Fruit fly (Drosophila melanogaster) whole organism, embryonic: ENCODE results near the gene usp.
A peak's percentile ranks its signal among the peaks of the same experiment; 100 is the strongest.

ENCODE experiments used
- Atf6 ChIP-seq: fragments of 200-800 bp; sonication (Bioruptor generic); IDR thresholded peaks from 2 replicates; pipeline ENCODE4 v1.3.6; 2022; ENCODE audit warnings: missing biosample characterization, missing genetic modification characterization
- Awh ChIP-seq: fragments of 200-800 bp; sonication (Bioruptor generic); IDR thresholded peaks from 2 replicates; pipeline ENCODE4, ENCODE4 v1.3.6; 2022; ENCODE audit warnings: missing biosample characterization, missing genetic modification characterization
- CG11085 ChIP-seq: fragments of 200-800 bp; sonication (Bioruptor generic); IDR thresholded peaks from 2 replicates; pipeline ENCODE4 v1.3.6; 2022; ENCODE audit warnings: missing biosample characterization, missing genetic modification characterization
- CG15479 ChIP-seq: fragments of 200-800 bp; sonication (Bioruptor generic); optimal IDR thresholded peaks from 3 replicates; lab custom pipeline; 2019; ENCODE audit warnings: missing biosample characterization, mild to moderate bottlenecking, missing genetic modification characterization, moderate library complexity
- CG17361 ChIP-seq: fragments of 200-800 bp; sonication (Bioruptor generic); IDR thresholded peaks from 3 replicates; pipeline ENCODE4 v1.3.6; 2022; ENCODE audit warnings: missing biosample characterization, missing genetic modification characterization
- CG18262 ChIP-seq: fragments of 200-800 bp; optimal IDR thresholded peaks from 3 replicates; lab custom pipeline; 2019; ENCODE audit warnings: missing biosample characterization, mild to moderate bottlenecking, missing genetic modification characterization, moderate library complexity
- CG2889 ChIP-seq: fragments of 200-800 bp; sonication (Bioruptor generic); IDR thresholded peaks from 3 replicates; pipeline ENCODE4 v1.3.6; 2022; ENCODE audit warnings: missing biosample characterization, missing genetic modification characterization
- CG31441 ChIP-seq: fragments of 200-800 bp; sonication (Bioruptor generic); IDR thresholded peaks from 2 replicates; pipeline ENCODE4 v1.3.6; 2022; ENCODE audit warnings: missing biosample characterization, missing genetic modification characterization
- CG32767 ChIP-seq: fragments of 200-800 bp; sonication (Bioruptor generic); IDR thresholded peaks from 2 replicates; pipeline ENCODE4 v1.3.6; 2022; ENCODE audit warnings: missing biosample characterization, missing genetic modification characterization
- CG34224 ChIP-seq: fragments of 200-800 bp; sonication (Bioruptor generic); IDR thresholded peaks from 3 replicates; pipeline ENCODE4 v1.3.6; 2022; ENCODE audit warnings: missing biosample characterization, missing genetic modification characterization; ENCODE audit not compliant: partially characterized antibody
- CG43689 ChIP-seq: fragments of 200-800 bp; sonication (Bioruptor generic); IDR thresholded peaks from 2 replicates; pipeline ENCODE4 v1.3.6; 2022; ENCODE audit warnings: missing biosample characterization, missing genetic modification characterization
- CG6791 ChIP-seq: fragments of 200-800 bp; sonication (Bioruptor generic); IDR thresholded peaks from 3 replicates; pipeline ENCODE4 v1.3.6; 2022; ENCODE audit warnings: missing biosample characterization, missing genetic modification characterization; ENCODE audit not compliant: partially characterized antibody
- CG7372 ChIP-seq: fragments of 200-800 bp; sonication (Bioruptor generic); IDR thresholded peaks from 2 replicates; pipeline ENCODE4 v1.3.6; 2022; ENCODE audit warnings: missing biosample characterization, missing genetic modification characterization
- Dip3 ChIP-seq: fragments of 200-800 bp; sonication (Bioruptor generic); optimal IDR thresholded peaks from 3 replicates; lab custom pipeline; 2016; ENCODE audit warnings: missing biosample characterization, missing genetic modification characterization
- Dll ChIP-seq: fragments of 200-800 bp; sonication (Bioruptor generic); IDR thresholded peaks from 4 replicates; pipeline ENCODE4 v1.3.6; 2022; ENCODE audit warnings: missing biosample characterization, missing genetic modification characterization; ENCODE audit not compliant: partially characterized antibody
- Drgx ChIP-seq: fragments of 200-800 bp; sonication (Bioruptor generic); IDR thresholded peaks from 2 replicates; pipeline ENCODE4 v1.3.6; 2022; ENCODE audit warnings: missing biosample characterization, missing genetic modification characterization
- Eip74EF ChIP-seq, 2 experiments: fragments of 200-800 bp in 1 of 2; fragments of >200 bp in 1 of 2; sonication (Bioruptor generic) in 1 of 2; optimal IDR thresholded peaks; 2 replicates each; lab custom pipeline; 2017 to 2019; ENCODE audit warnings: missing biosample characterization in 2 of 2, missing genetic modification characterization in 2 of 2, mild to moderate bottlenecking in 1 of 2, moderate library complexity in 1 of 2
- Ets65A ChIP-seq: fragments of 200-800 bp; sonication (Bioruptor generic); peaks from one replicate; lab custom pipeline; 2016; ENCODE audit warnings: missing biosample characterization, missing genetic modification characterization
- HLHmδ ChIP-seq: fragments of 200-800 bp; sonication (Bioruptor generic); optimal IDR thresholded peaks from 2 replicates; lab custom pipeline; 2018; ENCODE audit warnings: missing biosample characterization, mild to moderate bottlenecking, missing genetic modification characterization, moderate library complexity
- HmgZ ChIP-seq: fragments of 200-800 bp; sonication (Bioruptor generic); optimal IDR thresholded peaks from 2 replicates; lab custom pipeline; 2018; ENCODE audit warnings: missing biosample characterization, mild to moderate bottlenecking, missing genetic modification characterization
- Hr51 ChIP-seq, 2 experiments: fragments of 200-800 bp; sonication (Bioruptor generic); optimal IDR thresholded peaks; 2 replicates in 1 of 2; 3 replicates in 1 of 2; lab custom pipeline; 2016 to 2018; ENCODE audit warnings: missing biosample characterization in 2 of 2, missing genetic modification characterization in 2 of 2, mild to moderate bottlenecking in 1 of 2, moderate library complexity in 1 of 2
- Lpt ChIP-seq: fragments of >200 bp; optimal IDR thresholded peaks from 2 replicates; lab custom pipeline; 2018; ENCODE audit warnings: missing biosample characterization, missing genetic modification characterization
- Max ChIP-seq: fragments of 200-800 bp; sonication (Bioruptor generic); optimal IDR thresholded peaks from 2 replicates; lab custom pipeline; 2016; ENCODE audit warnings: missing biosample characterization, mild to moderate bottlenecking, missing genetic modification characterization
- Poxn ChIP-seq: fragments of 200-800 bp; sonication (Bioruptor generic); IDR thresholded peaks from 2 replicates; pipeline ENCODE4 v1.3.6; 2022; ENCODE audit warnings: missing biosample characterization, missing genetic modification characterization
- Scr ChIP-seq: fragments of 200-800 bp; sonication (Bioruptor generic); IDR thresholded peaks from 2 replicates; pipeline ENCODE4 v1.3.6; 2022; ENCODE audit warnings: missing biosample characterization, missing genetic modification characterization; ENCODE audit not compliant: partially characterized antibody
- Side ChIP-seq: fragments of 200-800 bp; sonication (Bioruptor generic); optimal IDR thresholded peaks from 2 replicates; lab custom pipeline; 2016; ENCODE audit warnings: missing biosample characterization, missing genetic modification characterization
- Six4 ChIP-seq: fragments of 200-800 bp; sonication (Bioruptor generic); optimal IDR thresholded peaks from 2 replicates; lab custom pipeline; 2016; ENCODE audit warnings: missing biosample characterization, missing genetic modification characterization
- Sox100B ChIP-seq: fragments of 200-800 bp; sonication (Bioruptor generic); optimal IDR thresholded peaks from 3 replicates; lab custom pipeline; 2018; ENCODE audit warnings: missing biosample characterization, mild to moderate bottlenecking, missing genetic modification characterization
- TFAM ChIP-seq: fragments of 200-800 bp; sonication (Bioruptor generic); optimal IDR thresholded peaks from 2 replicates; lab custom pipeline; 2017; ENCODE audit warnings: missing biosample characterization, missing genetic modification characterization, inconsistent platforms
- Taf1 ChIP-seq: fragments of 200-800 bp; sonication (Bioruptor generic); IDR thresholded peaks from 2 replicates; pipeline ENCODE4 v1.3.6; 2022; ENCODE audit warnings: missing biosample characterization, missing genetic modification characterization
- Xrp1 ChIP-seq: fragments of 200-800 bp; sonication (Bioruptor generic); IDR thresholded peaks from 2 replicates; pipeline ENCODE4 v1.3.6; 2022; ENCODE audit warnings: missing biosample characterization, missing genetic modification characterization
- ac ChIP-seq: fragments of 200-800 bp; sonication (Bioruptor generic); optimal IDR thresholded peaks from 3 replicates; lab custom pipeline; 2017; ENCODE audit warnings: missing biosample characterization, mild to moderate bottlenecking, missing genetic modification characterization
- ash1 ChIP-seq: fragments of 200-800 bp; sonication (Bioruptor generic); optimal IDR thresholded peaks from 2 replicates; lab custom pipeline; 2018; ENCODE audit warnings: missing biosample characterization, mild to moderate bottlenecking, missing genetic modification characterization
- cas ChIP-seq: fragments of 200-800 bp; sonication (Bioruptor generic); IDR thresholded peaks from 2 replicates; pipeline ENCODE4 v1.3.6; 2022; ENCODE audit warnings: missing biosample characterization, missing genetic modification characterization
- chinmo ChIP-seq: fragments of 200-800 bp; sonication (Bioruptor generic); IDR thresholded peaks from 4 replicates; pipeline ENCODE4 v1.3.6; 2022; ENCODE audit warnings: missing biosample characterization, missing genetic modification characterization; ENCODE audit not compliant: partially characterized antibody
- chm ChIP-seq: fragments of 200-800 bp; sonication (Bioruptor generic); IDR thresholded peaks from 2 replicates; pipeline ENCODE4 v1.3.6; 2022; ENCODE audit warnings: missing biosample characterization, missing genetic modification characterization
- ewg ChIP-seq: fragments of 200-800 bp; sonication (Bioruptor generic); optimal IDR thresholded peaks from 3 replicates; lab custom pipeline; 2017; ENCODE audit warnings: mild to moderate bottlenecking, missing biosample characterization, missing genetic modification reagents, missing genetic modification characterization
- exex ChIP-seq: fragments of 200-800 bp; sonication (Bioruptor generic); optimal IDR thresholded peaks from 4 replicates; lab custom pipeline; 2018; ENCODE audit warnings: missing biosample characterization, mild to moderate bottlenecking, missing genetic modification characterization, moderate library complexity
- fd102C ChIP-seq: fragments of 200-800 bp; sonication (Bioruptor generic); optimal IDR thresholded peaks from 2 replicates; lab custom pipeline; 2018; ENCODE audit warnings: missing biosample characterization, mild to moderate bottlenecking, missing genetic modification characterization, moderate library complexity
- grn ChIP-seq: fragments of 200-800 bp; sonication (Bioruptor generic); optimal IDR thresholded peaks from 3 replicates; lab custom pipeline; 2017; ENCODE audit warnings: missing biosample characterization, missing genetic modification characterization
- nerfin-2 ChIP-seq: fragments of 200-800 bp; sonication (Bioruptor generic); IDR thresholded peaks from 2 replicates; pipeline ENCODE4 v1.3.6; 2022; ENCODE audit warnings: missing biosample characterization, missing genetic modification characterization; ENCODE audit not compliant: partially characterized antibody
- p53 ChIP-seq: fragments of 200-800 bp; sonication (Bioruptor generic); optimal IDR thresholded peaks from 2 replicates; lab custom pipeline; 2016; ENCODE audit warnings: missing biosample characterization, missing genetic modification characterization
- pros ChIP-seq: fragments of 200-800 bp; sonication (Bioruptor generic); optimal IDR thresholded peaks from 3 replicates; lab custom pipeline; 2019; ENCODE audit warnings: missing biosample characterization, mild to moderate bottlenecking, missing genetic modification characterization, moderate library complexity
- shn ChIP-seq: fragments of 200-800 bp; sonication (Bioruptor generic); optimal IDR thresholded peaks from 3 replicates; lab custom pipeline; 2016; ENCODE audit warnings: missing biosample characterization, missing genetic modification characterization
- sima ChIP-seq: fragments of 200-800 bp; sonication (Bioruptor generic); optimal IDR thresholded peaks from 2 replicates; lab custom pipeline; 2016; ENCODE audit warnings: missing biosample characterization, missing genetic modification characterization
- sisA ChIP-seq: fragments of 200-800 bp; sonication (Bioruptor generic); IDR thresholded peaks from 2 replicates; pipeline ENCODE4 v1.3.6; 2022; ENCODE audit warnings: missing biosample characterization, missing genetic modification characterization
- ssp ChIP-seq: fragments of 200-800 bp; sonication (Bioruptor generic); IDR thresholded peaks from 2 replicates; pipeline ENCODE4 v1.3.6; 2022; ENCODE audit warnings: missing biosample characterization, missing genetic modification characterization
- tin ChIP-seq: fragments of 200-800 bp; sonication (Bioruptor generic); optimal IDR thresholded peaks from 3 replicates; lab custom pipeline; 2016; ENCODE audit warnings: missing biosample characterization, missing genetic modification characterization
- usp ChIP-seq: fragments of >200 bp; optimal IDR thresholded peaks from 2 replicates; lab custom pipeline; 2017; ENCODE audit warnings: missing biosample characterization, missing genetic modification characterization
- wor ChIP-seq: fragments of 200-800 bp; sonication (Bioruptor generic); IDR thresholded peaks from 2 replicates; pipeline ENCODE4 v1.3.6; 2022; ENCODE audit warnings: missing biosample characterization, missing genetic modification characterization
- zf30C ChIP-seq: fragments of 200-800 bp; sonication (Bioruptor generic); optimal IDR thresholded peaks from 3 replicates; lab custom pipeline; 2018; ENCODE audit warnings: missing biosample characterization, mild to moderate bottlenecking, missing genetic modification characterization

The usp gene

dm6 chrX:1991843-1992242, 50.3 kb downstream of the usp start (continued):
- TF ChIP-seq nerfin-2 (GFP tag; lab: Robert Waterston, UW) (no peak), CG2889 (GFP tag; lab: Robert Waterston, UW) (no peak), cas (GFP tag; lab: Robert Waterston, UW) (no peak), grn (GFP tag; lab: Kevin White, UChicago) (peak; percentile 63), HmgZ (no peak), Eip74EF (GFP tag; optimal IDR thresholded peaks at IDR 0.05; lab: Kevin White, UChicago) (peak in 1 of 2 experiments; percentile 12), zf30C (GFP tag; lab: Kevin White, UChicago) (no peak), chm (GFP tag; lab: Robert Waterston, UW) (no peak), CG18262 (tag; lab: Kevin White, UChicago) (peak; percentile 3), Sox100B (GFP tag; lab: Kevin White, UChicago) (no peak), Taf1 (no peak), ac (GFP tag; lab: Kevin White, UChicago) (no peak), CG7372 (GFP tag; lab: Robert Waterston, UW) (no peak), ssp (GFP tag; lab: Robert Waterston, UW) (no peak), Awh (GFP tag; lab: Robert Waterston, UW) (no peak), CG17361 (GFP tag; lab: Robert Waterston, UW) (no peak), CG15479 (GFP tag; lab: Kevin White, UChicago) (no peak), Max (GFP tag; lab: Kevin White, UChicago) (no peak), sima (GFP tag; lab: Kevin White, UChicago) (no peak), TFAM (GFP tag; lab: Kevin White, UChicago) (no peak), chinmo (GFP tag; lab: Robert Waterston, UW) (0 out of 4 replicates have a peak, but pooled peaks have one; percentile 47), Dip3 (GFP tag; lab: Kevin White, UChicago) (no peak), Drgx (GFP tag; lab: Robert Waterston, UW) (peak; percentile 22; the same call in 1 of the 2 replicates), Atf6 (GFP tag; lab: Robert Waterston, UW) (no peak), Six4 (GFP tag; lab: Kevin White, UChicago) (no peak), Scr (GFP tag; lab: Robert Waterston, UW) (0 out of 2 replicates have a peak, but pooled peaks have one; percentile 10), CG34224 (GFP tag; lab: Robert Waterston, UW) (no peak), Lpt (GFP tag; lab: Kevin White, UChicago) (no peak), Xrp1 (no peak), CG32767 (GFP tag; lab: Robert Waterston, UW) (no peak), sisA (no peak), Hr51 (GFP tag; optimal IDR thresholded peaks at IDR 0.05; lab: Kevin White, UChicago) (no peak), Side (no peak), Ets65A (no peak), CG6791 (GFP tag; lab: Robert Waterston, UW) (no peak), CG31441 (GFP tag; lab: Robert Waterston, UW) (0 out of 2 replicates have a peak, but pooled peaks have one; percentile 12), tin (GFP tag; lab: Kevin White, UChicago) (no peak), exex (tag; lab: Kevin White, UChicago) (no peak), CG43689 (GFP tag; lab: Robert Waterston, UW) (no peak), usp (GFP tag; lab: Kevin White, UChicago) (no peak), ash1 (GFP tag; lab: Kevin White, UChicago) (no peak), fd102C (GFP tag; lab: Kevin White, UChicago) (no peak), CG11085 (no peak), wor (GFP tag; lab: Robert Waterston, UW) (no peak), Dll (GFP tag; lab: Robert Waterston, UW) (0 out of 4 replicates have a peak, but pooled peaks have one; percentile 22), Poxn (GFP tag; lab: Robert Waterston, UW) (no peak), HLHmδ (GFP tag; lab: Kevin White, UChicago) (no peak), p53 (GFP tag; lab: Kevin White, UChicago) (no peak), pros (GFP tag; lab: Kevin White, UChicago) (no peak), ewg (GFP tag; lab: Kevin White, UChicago) (no peak), shn (GFP tag; lab: Kevin White, UChicago) (no peak)
